Worm (Caenorhabditis elegans): ENCODE measurements around the gene adk-1.

ce11 chrIV:11212978-11213377 lies 2.3 kb upstream of the adk-1 start:
- no peak for TF ChIP-seq him-1 (tag; optimal IDR thresholded peaks at IDR 0.05)
- no peak for TF ChIP-seq W03F9.2 (tag; optimal IDR thresholded peaks at IDR 0.05)
- TF ChIP-seq dao-5 (tag; optimal IDR thresholded peaks at IDR 0.05): no peak

All from whole organism, L4/young adult.